Fruit fly (Drosophila melanogaster) whole organism, embryonic: ENCODE results near the gene CG3347.

Experiments used
- CG10543 ChIP-seq: fragments of 200-800 bp; sonication (Bioruptor generic); optimal IDR thresholded peaks from 3 replicates; lab custom pipeline; 2017; ENCODE audit warnings: missing biosample characterization, mild to moderate bottlenecking, missing genetic modification characterization, moderate library complexity
- CG11093 ChIP-seq: fragments of 200-800 bp; sonication (Bioruptor generic); IDR thresholded peaks from 3 replicates; pipeline ENCODE4 v1.3.6; 2022; ENCODE audit warnings: missing biosample characterization, missing genetic modification characterization
- CG11696 ChIP-seq: fragments of 200-800 bp; sonication (Bioruptor generic); IDR thresholded peaks from 2 replicates; pipeline ENCODE4 v1.3.6; 2022; ENCODE audit warnings: missing biosample characterization, missing genetic modification characterization
- CG12769 ChIP-seq: fragments of 200-800 bp; sonication (Bioruptor generic); optimal IDR thresholded peaks from 2 replicates; lab custom pipeline; 2019; ENCODE audit warnings: missing biosample characterization, mild to moderate bottlenecking, missing genetic modification characterization, moderate library complexity
- CG14050 ChIP-seq: fragments of 200-800 bp; sonication (Bioruptor generic); IDR thresholded peaks from 3 replicates; pipeline ENCODE4 v1.3.6; 2022; ENCODE audit warnings: missing biosample characterization, missing genetic modification characterization
- CG14441 ChIP-seq: fragments of 200-800 bp; sonication (Bioruptor generic); IDR thresholded peaks from 2 replicates; pipeline ENCODE4 v1.3.6; 2022; ENCODE audit warnings: missing biosample characterization, missing genetic modification characterization
- CG14965 ChIP-seq: fragments of 200-800 bp; sonication (Bioruptor generic); optimal IDR thresholded peaks from 2 replicates; lab custom pipeline; 2016; ENCODE audit warnings: missing biosample characterization, missing genetic modification characterization, borderline replicate concordance
- CG1647 ChIP-seq: fragments of 200-800 bp; sonication (Bioruptor generic); optimal IDR thresholded peaks from 3 replicates; lab custom pipeline; 2016; ENCODE audit warnings: missing biosample characterization, missing genetic modification characterization
- CG18599 ChIP-seq: fragments of 200-800 bp; sonication (Bioruptor generic); optimal IDR thresholded peaks from 3 replicates; lab custom pipeline; 2017; ENCODE audit warnings: missing biosample characterization, missing genetic modification characterization, mild to moderate bottlenecking, moderate library complexity, missing genetic modification reagents
- CG2199 ChIP-seq: fragments of 200-800 bp; sonication (Bioruptor generic); IDR thresholded peaks from 3 replicates; pipeline ENCODE4 v1.3.6; 2022; ENCODE audit warnings: missing biosample characterization, missing genetic modification characterization
- CG2889 ChIP-seq: fragments of 200-800 bp; sonication (Bioruptor generic); IDR thresholded peaks from 3 replicates; pipeline ENCODE4 v1.3.6; 2022; ENCODE audit warnings: missing biosample characterization, missing genetic modification characterization
- CG34422 ChIP-seq: fragments of 200-800 bp; sonication (Bioruptor generic); IDR thresholded peaks from 3 replicates; pipeline ENCODE4 v1.3.6; 2022; ENCODE audit warnings: missing biosample characterization, missing genetic modification characterization
- CG3838 ChIP-seq: fragments of 200-800 bp; sonication (Bioruptor generic); optimal IDR thresholded peaks from 3 replicates; lab custom pipeline; 2016; ENCODE audit warnings: missing biosample characterization, missing genetic modification characterization
- CG4854 ChIP-seq: fragments of 200-800 bp; sonication (Bioruptor generic); optimal IDR thresholded peaks from 2 replicates; lab custom pipeline; 2016; ENCODE audit warnings: missing biosample characterization, missing genetic modification characterization, inconsistent platforms
- CG7372 ChIP-seq: fragments of 200-800 bp; sonication (Bioruptor generic); IDR thresholded peaks from 2 replicates; pipeline ENCODE4 v1.3.6; 2022; ENCODE audit warnings: missing biosample characterization, missing genetic modification characterization
- CG9215 ChIP-seq: fragments of 200-800 bp; sonication (Bioruptor generic); IDR thresholded peaks from 2 replicates; pipeline ENCODE4 v1.3.6; 2022; ENCODE audit warnings: missing biosample characterization, missing genetic modification characterization
- Dip3 ChIP-seq: fragments of 200-800 bp; sonication (Bioruptor generic); optimal IDR thresholded peaks from 3 replicates; lab custom pipeline; 2016; ENCODE audit warnings: missing biosample characterization, missing genetic modification characterization
- ERR ChIP-seq: fragments of 200-800 bp; sonication (Bioruptor generic); optimal IDR thresholded peaks from 2 replicates; lab custom pipeline; 2016; ENCODE audit warnings: missing biosample characterization, missing genetic modification characterization
- H15 ChIP-seq: fragments of 200-800 bp; sonication (Bioruptor generic); IDR thresholded peaks from 3 replicates; pipeline ENCODE4 v1.3.6; 2022; ENCODE audit warnings: missing biosample characterization, missing genetic modification characterization
- HLH4C ChIP-seq: fragments of 200-800 bp; sonication (Bioruptor generic); IDR thresholded peaks from 3 replicates; pipeline ENCODE4 v1.3.6; 2022; ENCODE audit warnings: missing biosample characterization, missing genetic modification characterization; ENCODE audit not compliant: partially characterized antibody
- Med ChIP-seq: fragments of 200-800 bp; sonication (Bioruptor generic); peaks from one replicate; lab custom pipeline; 2016; ENCODE audit warnings: missing biosample characterization, missing genetic modification characterization, mild to moderate bottlenecking, inconsistent platforms, moderate library complexity
- Meics ChIP-seq: fragments of 200-800 bp; sonication (Bioruptor generic); optimal IDR thresholded peaks from 2 replicates; lab custom pipeline; 2017; ENCODE audit warnings: missing biosample characterization, mild to moderate bottlenecking, missing genetic modification characterization
- Nf-YB ChIP-seq: fragments of 200-800 bp; sonication (Bioruptor generic); optimal IDR thresholded peaks from 3 replicates; lab custom pipeline; 2019; ENCODE audit warnings: missing biosample characterization, mild to moderate bottlenecking, missing genetic modification characterization, moderate library complexity
- Nf-YC ChIP-seq: fragments of 200-800 bp; optimal IDR thresholded peaks from 3 replicates; lab custom pipeline; 2019; ENCODE audit warnings: missing biosample characterization, mild to moderate bottlenecking, missing genetic modification characterization, moderate library complexity
- Pdp1 ChIP-seq, 2 experiments: fragments of 200-800 bp; sonication (Bioruptor generic); optimal IDR thresholded peaks; 3 replicates each; lab custom pipeline; 2016; ENCODE audit warnings: missing biosample characterization in 2 of 2, missing genetic modification characterization in 2 of 2, mild to moderate bottlenecking in 1 of 2, moderate library complexity in 1 of 2
- Side ChIP-seq: fragments of 200-800 bp; sonication (Bioruptor generic); optimal IDR thresholded peaks from 2 replicates; lab custom pipeline; 2016; ENCODE audit warnings: missing biosample characterization, missing genetic modification characterization
- Spps ChIP-seq: fragments of 200-800 bp; sonication (Bioruptor generic); optimal IDR thresholded peaks from 2 replicates; lab custom pipeline; 2018; ENCODE audit warnings: missing biosample characterization, mild to moderate bottlenecking, missing genetic modification characterization
- Ssrp ChIP-seq: fragments of 200-800 bp; sonication (Bioruptor generic); optimal IDR thresholded peaks from 2 replicates; lab custom pipeline; 2018; ENCODE audit warnings: missing biosample characterization, mild to moderate bottlenecking, missing genetic modification characterization, moderate library complexity
- Tbp ChIP-seq: fragments of >200 bp; optimal IDR thresholded peaks from 2 replicates; lab custom pipeline; 2018; ENCODE audit warnings: missing biosample characterization, missing genetic modification characterization
- bsh ChIP-seq, 2 experiments: fragments of 200-800 bp; sonication (Bioruptor generic); optimal IDR thresholded peaks; 2 replicates each; lab custom pipeline; 2017 to 2018; ENCODE audit warnings: mild to moderate bottlenecking in 2 of 2, missing biosample characterization in 2 of 2, missing genetic modification characterization in 2 of 2, moderate library complexity in 1 of 2
- cg ChIP-seq: fragments of 200-800 bp; sonication (Bioruptor generic); optimal IDR thresholded peaks from 3 replicates; lab custom pipeline; 2019; ENCODE audit warnings: missing biosample characterization, mild to moderate bottlenecking, missing genetic modification characterization, moderate library complexity
- chinmo ChIP-seq: fragments of 200-800 bp; sonication (Bioruptor generic); IDR thresholded peaks from 4 replicates; pipeline ENCODE4 v1.3.6; 2022; ENCODE audit warnings: missing biosample characterization, missing genetic modification characterization; ENCODE audit not compliant: partially characterized antibody
- ci ChIP-seq: fragments of 200-800 bp; sonication (Bioruptor generic); IDR thresholded peaks from 3 replicates; pipeline ENCODE4 v1.3.6; 2022; ENCODE audit warnings: missing biosample characterization, missing genetic modification characterization
- cwo ChIP-seq: fragments of 200-800 bp; sonication (Bioruptor generic); optimal IDR thresholded peaks from 3 replicates; lab custom pipeline; 2017; ENCODE audit warnings: missing biosample characterization, missing genetic modification characterization, mild to moderate bottlenecking, moderate library complexity, missing genetic modification reagents
- ewg ChIP-seq: fragments of 200-800 bp; sonication (Bioruptor generic); optimal IDR thresholded peaks from 3 replicates; lab custom pipeline; 2017; ENCODE audit warnings: mild to moderate bottlenecking, missing biosample characterization, missing genetic modification reagents, missing genetic modification characterization
- exex ChIP-seq: fragments of 200-800 bp; sonication (Bioruptor generic); optimal IDR thresholded peaks from 4 replicates; lab custom pipeline; 2018; ENCODE audit warnings: missing biosample characterization, mild to moderate bottlenecking, missing genetic modification characterization, moderate library complexity
- grau ChIP-seq: fragments of 200-800 bp; optimal IDR thresholded peaks from 3 replicates; lab custom pipeline; 2019; ENCODE audit warnings: missing biosample characterization, mild to moderate bottlenecking, missing genetic modification characterization, moderate library complexity
- gsb-n ChIP-seq: fragments of 200-800 bp; sonication (Bioruptor generic); optimal IDR thresholded peaks from 3 replicates; lab custom pipeline; 2018; ENCODE audit warnings: missing biosample characterization, mild to moderate bottlenecking, missing genetic modification characterization
- lab ChIP-seq: fragments of 200-800 bp; sonication (Bioruptor generic); optimal IDR thresholded peaks from 3 replicates; lab custom pipeline; 2017; ENCODE audit warnings: missing biosample characterization, missing genetic modification characterization, mild to moderate bottlenecking, moderate library complexity, missing genetic modification reagents
- mirr ChIP-seq: fragments of 200-800 bp; sonication (Bioruptor generic); optimal IDR thresholded peaks from 3 replicates; lab custom pipeline; 2018; ENCODE audit warnings: missing biosample characterization, mild to moderate bottlenecking, missing genetic modification characterization
- nom ChIP-seq: fragments of 200-800 bp; sonication (Bioruptor generic); optimal IDR thresholded peaks from 2 replicates; lab custom pipeline; 2017; ENCODE audit warnings: missing biosample characterization, missing genetic modification characterization, mild to moderate bottlenecking, moderate library complexity, missing genetic modification reagents
- odd ChIP-seq: fragments of 200-800 bp; sonication (Bioruptor generic); optimal IDR thresholded peaks from 2 replicates; lab custom pipeline; 2017; ENCODE audit warnings: missing biosample characterization, mild to moderate bottlenecking, missing genetic modification characterization
- salm ChIP-seq: fragments of 200-800 bp; sonication (Bioruptor generic); optimal IDR thresholded peaks from 2 replicates; lab custom pipeline; 2018; ENCODE audit warnings: missing biosample characterization, mild to moderate bottlenecking, missing genetic modification characterization
- sens ChIP-seq: fragments of 200-800 bp; sonication (Bioruptor generic); peaks from one replicate; lab custom pipeline; 2016; ENCODE audit warnings: missing biosample characterization, missing genetic modification characterization
- so ChIP-seq: fragments of 200-800 bp; sonication (Bioruptor generic); IDR thresholded peaks from 3 replicates; pipeline ENCODE4 v1.3.6; 2022; ENCODE audit warnings: missing biosample characterization, missing genetic modification characterization
- sug ChIP-seq: fragments of 200-800 bp; optimal IDR thresholded peaks from 2 replicates; lab custom pipeline; 2019; ENCODE audit warnings: missing biosample characterization, mild to moderate bottlenecking, missing genetic modification characterization, moderate library complexity
- trh ChIP-seq: fragments of 200-800 bp; sonication (Bioruptor generic); optimal IDR thresholded peaks from 2 replicates; lab custom pipeline; 2016; ENCODE audit warnings: missing biosample characterization, missing genetic modification characterization

CG3347 gene

dm6 chr2L:3298065-3298469 is 28.8 kb downstream of the CG3347 start (continued):
- peak; percentile 0 for TF ChIP-seq CG18599
- TF ChIP-seq CG10543 (GFP tag; lab: Kevin White, UChicago), result peak; percentile 55
- 0 out of 4 replicates have a peak, but pooled peaks have one; percentile 58 for TF ChIP-seq chinmo
- TF ChIP-seq Med, result peak; percentile 49

- TF ChIP-seq ci (GFP tag; lab: Robert Waterston, UW), result 0 out of 3 replicates have a peak, but pooled peaks have one; percentile 19
- peak in 1 of 2 experiments; percentile 15 for TF ChIP-seq Pdp1 (GFP tag; optimal IDR thresholded peaks at IDR 0.05; lab: Kevin White, UChicago)
- peak; percentile 81 for TF ChIP-seq mirr (GFP tag; lab: Kevin White, UChicago)
- TF ChIP-seq CG4854, result no peak
- peak; percentile 10 for TF ChIP-seq cwo (GFP tag; lab: Kevin White, UChicago)
- TF ChIP-seq trh (GFP tag; lab: Kevin White, UChicago), result no peak
- peak; percentile 5 for TF ChIP-seq lab
- no peak for TF ChIP-seq bsh (GFP tag; optimal IDR thresholded peaks at IDR 0.05; lab: Kevin White, UChicago)
- TF ChIP-seq CG12769 (tag; lab: Kevin White, UChicago), result peak; percentile 14
- no peak for TF ChIP-seq CG11093 (GFP tag; lab: Robert Waterston, UW)
- no peak for TF ChIP-seq ERR
- peak; percentile 27 for TF ChIP-seq salm
- TF ChIP-seq exex (tag; lab: Kevin White, UChicago), result peak; percentile 75
- TF ChIP-seq sug (tag; lab: Kevin White, UChicago), result peak; percentile 11
Measured at dm6 chr2L:3299142-3299541, 29.9 kb downstream of the CG3347 start.

DNA sequence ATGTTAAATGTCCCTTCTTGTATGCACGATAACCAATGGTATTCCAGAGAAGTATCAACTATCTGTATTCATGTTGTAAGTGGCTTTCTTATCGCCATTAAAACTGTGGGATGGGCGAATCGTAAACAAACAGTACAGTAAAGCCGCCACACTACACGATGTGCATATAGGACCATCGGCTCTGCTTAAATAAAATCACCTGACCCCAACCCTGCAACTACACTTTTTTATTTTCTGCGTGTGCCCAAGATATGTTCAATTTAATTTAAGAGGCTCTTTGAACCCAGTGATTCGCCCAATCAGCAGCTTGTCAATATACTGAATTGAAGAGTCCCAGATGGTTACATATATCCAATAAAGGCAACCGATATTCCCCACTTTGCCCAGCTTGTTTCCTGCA is 30.6 kb downstream of the CG3347 start:
- no peak for TF ChIP-seq H15 (GFP tag; lab: Robert Waterston, UW)
- peak; percentile 36 for TF ChIP-seq Med
- TF ChIP-seq chinmo, result 0 out of 4 replicates have a peak, but pooled peaks have one; percentile 48
- TF ChIP-seq CG7372 (GFP tag; lab: Robert Waterston, UW), result no peak
- peak; percentile 58 for TF ChIP-seq CG11696 (GFP tag; lab: Robert Waterston, UW)
- TF ChIP-seq Nf-YC (tag; lab: Kevin White, UChicago), result peak; percentile 68
- TF ChIP-seq sens, result peak; percentile 38
- peak; percentile 62 for TF ChIP-seq grau
- peak; percentile 26 for TF ChIP-seq nom (GFP tag; lab: Kevin White, UChicago)
- peak; percentile 49 for TF ChIP-seq Nf-YB (GFP tag; lab: Kevin White, UChicago)
- no peak for TF ChIP-seq so

DNA sequence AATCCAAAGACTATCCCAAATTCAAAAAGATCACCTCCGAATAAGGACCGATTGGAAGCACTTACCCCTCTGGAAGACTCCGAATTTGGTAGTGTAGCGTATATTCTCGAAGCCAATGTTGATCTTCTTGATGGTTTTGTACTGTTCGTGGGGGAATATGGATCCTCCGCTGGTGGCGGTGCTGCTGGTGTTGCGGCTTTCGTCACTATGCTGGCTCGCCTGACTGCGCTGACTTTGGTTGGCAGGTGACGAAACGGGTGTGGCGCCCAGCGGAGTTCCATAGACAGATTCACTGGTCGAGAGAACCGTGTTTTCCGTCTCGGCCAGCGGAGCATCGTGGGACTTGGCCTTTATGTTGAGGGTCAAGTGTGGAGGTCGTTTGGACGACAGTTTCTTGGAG is 31.8 kb downstream of the CG3347 start:
- TF ChIP-seq HLH4C (GFP tag; lab: Robert Waterston, UW) (no peak), ewg (GFP tag; lab: Kevin White, UChicago) (no peak), cg (GFP tag; lab: Kevin White, UChicago) (no peak), odd (GFP tag; lab: Kevin White, UChicago) (no peak), Dip3 (no peak), Side (GFP tag; lab: Kevin White, UChicago) (no peak), CG34422 (GFP tag; lab: Robert Waterston, UW) (no peak), CG14965 (GFP tag; lab: Kevin White, UChicago) (no peak), Meics (GFP tag; lab: Kevin White, UChicago) (peak; percentile 91), CG9215 (0 out of 2 replicates have a peak, but pooled peaks have one; percentile 10), CG14050 (GFP tag; lab: Robert Waterston, UW) (no peak), Spps (no peak), CG2889 (GFP tag; lab: Robert Waterston, UW) (0 out of 3 replicates have a peak, but pooled peaks have one; percentile 24), Tbp (GFP tag; lab: Kevin White, UChicago) (no peak), CG3838 (no peak), CG14441 (GFP tag; lab: Robert Waterston, UW) (0 out of 2 replicates have a peak, but pooled peaks have one; percentile 11), CG1647 (no peak), CG2199 (GFP tag; lab: Robert Waterston, UW) (0 out of 3 replicates have a peak, but pooled peaks have one; percentile 54), Ssrp (tag; lab: Kevin White, UChicago) (no peak), gsb-n (no peak), CG12769 (tag; lab: Kevin White, UChicago) (peak; percentile 5)
